Fruit fly (Drosophila melanogaster) whole organism, embryonic: ENCODE measurements around the gene Tfb5.

Experiments used
- Atf3 ChIP-seq: fragments of 200-800 bp; sonication (Bioruptor generic); optimal IDR thresholded peaks from 3 replicates; lab custom pipeline; 2016; ENCODE audit warnings: missing biosample characterization, missing genetic modification characterization
- Blimp-1 ChIP-seq: fragments of 200-800 bp; sonication (Bioruptor generic); optimal IDR thresholded peaks from 3 replicates; lab custom pipeline; 2018; ENCODE audit warnings: missing biosample characterization, missing genetic modification characterization, mild to moderate bottlenecking, moderate library complexity, missing genetic modification reagents
- CG10654 ChIP-seq: fragments of 200-800 bp; sonication (Bioruptor generic); optimal IDR thresholded peaks from 2 replicates; lab custom pipeline; 2016; ENCODE audit warnings: missing biosample characterization, missing genetic modification characterization
- CG10979 ChIP-seq: fragments of 200-800 bp; sonication (Bioruptor generic); optimal IDR thresholded peaks from 2 replicates; lab custom pipeline; 2018; ENCODE audit warnings: missing biosample characterization, mild to moderate bottlenecking, missing genetic modification characterization, moderate library complexity
- CG1602 ChIP-seq: fragments of 200-800 bp; sonication (Bioruptor generic); optimal IDR thresholded peaks from 3 replicates; lab custom pipeline; 2016; ENCODE audit warnings: missing biosample characterization, missing genetic modification characterization
- CG17802 ChIP-seq: fragments of 200-800 bp; sonication (Bioruptor generic); optimal IDR thresholded peaks from 2 replicates; lab custom pipeline; 2018; ENCODE audit warnings: missing biosample characterization, mild to moderate bottlenecking, missing genetic modification characterization, moderate library complexity
- CG17829 ChIP-seq: fragments of 200-800 bp; optimal IDR thresholded peaks from 2 replicates; lab custom pipeline; 2019; ENCODE audit warnings: missing biosample characterization, mild to moderate bottlenecking, missing genetic modification characterization, moderate library complexity
- CG30403 ChIP-seq: fragments of 200-800 bp; sonication (Bioruptor generic); optimal IDR thresholded peaks from 3 replicates; lab custom pipeline; 2016; ENCODE audit warnings: missing biosample characterization, missing genetic modification characterization
- CG4282 ChIP-seq: fragments of 200-800 bp; sonication (Bioruptor generic); optimal IDR thresholded peaks from 2 replicates; lab custom pipeline; 2016; ENCODE audit warnings: missing biosample characterization, missing genetic modification characterization
- CG6765 ChIP-seq: fragments of 200-800 bp; sonication (Bioruptor generic); optimal IDR thresholded peaks from 3 replicates; lab custom pipeline; 2017; ENCODE audit warnings: missing biosample characterization, mild to moderate bottlenecking, missing genetic modification characterization
- CG9437 ChIP-seq: fragments of 200-800 bp; sonication (Bioruptor generic); optimal IDR thresholded peaks from 2 replicates; lab custom pipeline; 2018; ENCODE audit warnings: missing biosample characterization, mild to moderate bottlenecking, missing genetic modification characterization
- CG9817 ChIP-seq: fragments of 200-800 bp; sonication (Bioruptor generic); optimal IDR thresholded peaks from 2 replicates; lab custom pipeline; 2018; ENCODE audit warnings: missing biosample characterization, mild to moderate bottlenecking, missing genetic modification characterization, moderate library complexity
- Camta ChIP-seq: fragments of 200-800 bp; sonication (Bioruptor generic); optimal IDR thresholded peaks from 2 replicates; lab custom pipeline; 2016; ENCODE audit warnings: missing biosample characterization, missing genetic modification characterization
- D19A ChIP-seq: fragments of 200-800 bp; optimal IDR thresholded peaks from 3 replicates; lab custom pipeline; 2019; ENCODE audit warnings: missing biosample characterization, mild to moderate bottlenecking, missing genetic modification characterization, moderate library complexity
- Dbx ChIP-seq: fragments of 200-800 bp; sonication (Bioruptor generic); IDR thresholded peaks from 3 replicates; pipeline ENCODE4 v1.3.6; 2022; ENCODE audit warnings: missing biosample characterization, missing genetic modification characterization
- H15 ChIP-seq: fragments of 200-800 bp; sonication (Bioruptor generic); IDR thresholded peaks from 3 replicates; pipeline ENCODE4 v1.3.6; 2022; ENCODE audit warnings: missing biosample characterization, missing genetic modification characterization
- Hand ChIP-seq: fragments of 200-800 bp; sonication (Bioruptor generic); optimal IDR thresholded peaks from 2 replicates; lab custom pipeline; 2017; ENCODE audit warnings: mild to moderate bottlenecking, missing biosample characterization, missing genetic modification reagents, missing genetic modification characterization
- Hmr ChIP-seq: fragments of 200-800 bp; sonication (Bioruptor generic); optimal IDR thresholded peaks from 3 replicates; lab custom pipeline; 2017; ENCODE audit warnings: mild to moderate bottlenecking, missing biosample characterization, missing genetic modification reagents, missing genetic modification characterization
- Hr51 ChIP-seq, 2 experiments: fragments of 200-800 bp; sonication (Bioruptor generic); optimal IDR thresholded peaks; 2 replicates in 1 of 2; 3 replicates in 1 of 2; lab custom pipeline; 2016 to 2018; ENCODE audit warnings: missing biosample characterization in 2 of 2, missing genetic modification characterization in 2 of 2, mild to moderate bottlenecking in 1 of 2, moderate library complexity in 1 of 2
- Hr78 ChIP-seq, 2 experiments: fragments of 200-800 bp in 1 of 2; fragments of >200 bp in 1 of 2; sonication (Bioruptor generic) in 1 of 2; optimal IDR thresholded peaks; 2 replicates each; lab custom pipeline; 2017 to 2019; ENCODE audit warnings: missing biosample characterization in 2 of 2, missing genetic modification characterization in 2 of 2, mild to moderate bottlenecking in 1 of 2, moderate library complexity in 1 of 2
- Kr ChIP-seq: fragments of 200-800 bp; sonication (Bioruptor generic); optimal IDR thresholded peaks from 2 replicates; lab custom pipeline; 2017; ENCODE audit warnings: missing biosample characterization, mild to moderate bottlenecking, missing genetic modification characterization
- Lpt ChIP-seq: fragments of >200 bp; optimal IDR thresholded peaks from 2 replicates; lab custom pipeline; 2018; ENCODE audit warnings: missing biosample characterization, missing genetic modification characterization
- Meics ChIP-seq: fragments of 200-800 bp; sonication (Bioruptor generic); optimal IDR thresholded peaks from 2 replicates; lab custom pipeline; 2017; ENCODE audit warnings: missing biosample characterization, mild to moderate bottlenecking, missing genetic modification characterization
- Nf-YC ChIP-seq: fragments of 200-800 bp; optimal IDR thresholded peaks from 3 replicates; lab custom pipeline; 2019; ENCODE audit warnings: missing biosample characterization, mild to moderate bottlenecking, missing genetic modification characterization, moderate library complexity
- PHDP ChIP-seq: fragments of 200-800 bp; sonication (Bioruptor generic); optimal IDR thresholded peaks from 3 replicates; lab custom pipeline; 2018; ENCODE audit warnings: missing biosample characterization, mild to moderate bottlenecking, missing genetic modification characterization, moderate library complexity
- Sry-β ChIP-seq: fragments of 200-800 bp; sonication (Bioruptor generic); optimal IDR thresholded peaks from 2 replicates; lab custom pipeline; 2018; ENCODE audit warnings: missing biosample characterization, mild to moderate bottlenecking, missing genetic modification characterization, moderate library complexity
- Ssrp ChIP-seq: fragments of 200-800 bp; sonication (Bioruptor generic); optimal IDR thresholded peaks from 2 replicates; lab custom pipeline; 2018; ENCODE audit warnings: missing biosample characterization, mild to moderate bottlenecking, missing genetic modification characterization, moderate library complexity
- Usf ChIP-seq: fragments of 200-800 bp; sonication (Bioruptor generic); optimal IDR thresholded peaks from 2 replicates; lab custom pipeline; 2017; ENCODE audit warnings: missing genotype, missing biosample characterization, missing genetic modification characterization
- az2 ChIP-seq: fragments of 200-800 bp; sonication (Bioruptor generic); optimal IDR thresholded peaks from 3 replicates; lab custom pipeline; 2016; ENCODE audit warnings: missing biosample characterization, missing genetic modification characterization
- bcd ChIP-seq: fragments of 200-800 bp; sonication (Bioruptor generic); optimal IDR thresholded peaks from 2 replicates; lab custom pipeline; 2017; ENCODE audit warnings: missing biosample characterization, mild to moderate bottlenecking, missing genetic modification characterization
- cas ChIP-seq: fragments of 200-800 bp; sonication (Bioruptor generic); IDR thresholded peaks from 2 replicates; pipeline ENCODE4 v1.3.6; 2022; ENCODE audit warnings: missing biosample characterization, missing genetic modification characterization
- cato ChIP-seq: fragments of 200-800 bp; sonication (Bioruptor generic); optimal IDR thresholded peaks from 2 replicates; lab custom pipeline; 2016; ENCODE audit warnings: missing biosample characterization, missing genetic modification characterization, borderline replicate concordance
- dimm ChIP-seq: fragments of 200-800 bp; sonication (Bioruptor generic); IDR thresholded peaks from 2 replicates; pipeline ENCODE4 v1.3.6; 2022; ENCODE audit warnings: missing biosample characterization, missing genetic modification characterization
- dysf ChIP-seq: fragments of 200-800 bp; sonication (Bioruptor generic); IDR thresholded peaks from 3 replicates; pipeline ENCODE4 v1.3.6; 2022; ENCODE audit warnings: missing biosample characterization, missing genetic modification characterization
- esg ChIP-seq: fragments of 200-800 bp; sonication (Bioruptor generic); conservative IDR thresholded peaks from 2 replicates; pipeline ENCODE4 v1.3.6; 2022; ENCODE audit warnings: missing biosample characterization, missing genetic modification characterization
- hth ChIP-seq: fragments of >200 bp; optimal IDR thresholded peaks from 2 replicates; lab custom pipeline; 2017; ENCODE audit warnings: inconsistent platforms
- insv ChIP-seq, 2 experiments: fragments of 200-800 bp; sonication (Bioruptor generic); optimal IDR thresholded peaks; 3 replicates each; lab custom pipeline; 2016 to 2018; ENCODE audit warnings: missing biosample characterization in 2 of 2, missing genetic modification characterization in 2 of 2
- lov ChIP-seq, 2 experiments: fragments of 200-800 bp in 1 of 2; fragments of >200 bp in 1 of 2; sonication (Bioruptor generic) in 1 of 2; IDR thresholded peaks in 1 of 2; optimal IDR thresholded peaks in 1 of 2; 2 replicates in 1 of 2; 3 replicates in 1 of 2; pipeline versions ENCODE4 v1.3.6 to Lab custom; 2017 to 2022; ENCODE audit warnings: missing biosample characterization in 1 of 2, missing genetic modification characterization in 1 of 2
- nau ChIP-seq: fragments of 200-800 bp; sonication (Bioruptor generic); optimal IDR thresholded peaks from 3 replicates; lab custom pipeline; 2017; ENCODE audit warnings: missing biosample characterization, mild to moderate bottlenecking, missing genetic modification characterization, missing genetic modification reagents
- odd ChIP-seq: fragments of 200-800 bp; sonication (Bioruptor generic); optimal IDR thresholded peaks from 2 replicates; lab custom pipeline; 2017; ENCODE audit warnings: missing biosample characterization, mild to moderate bottlenecking, missing genetic modification characterization
- onecut ChIP-seq: fragments of 200-800 bp; sonication (Bioruptor generic); IDR thresholded peaks from 2 replicates; pipeline ENCODE4 v1.3.6; 2022; ENCODE audit warnings: missing biosample characterization, missing genetic modification characterization
- pan ChIP-seq, 4 experiments: fragments of >200 bp in 3 of 4; fragments of 200-800 bp in 1 of 4; sonication (Bioruptor generic) in 1 of 4; optimal IDR thresholded peaks in 3 of 4; IDR thresholded peaks in 1 of 4; 2 replicates each; pipeline versions ENCODE4 v1.3.6 to Lab custom; 2017 to 2022; ENCODE audit warnings: missing biosample characterization in 2 of 4, missing genetic modification characterization in 2 of 4, mixed read lengths in 1 of 4
- ranshi ChIP-seq: fragments of 200-800 bp; sonication (Bioruptor generic); IDR thresholded peaks from 2 replicates; pipeline ENCODE4 v1.3.6; 2022; ENCODE audit warnings: missing biosample characterization, missing genetic modification characterization
- salm ChIP-seq: fragments of 200-800 bp; sonication (Bioruptor generic); optimal IDR thresholded peaks from 2 replicates; lab custom pipeline; 2018; ENCODE audit warnings: missing biosample characterization, mild to moderate bottlenecking, missing genetic modification characterization
- slp2 ChIP-seq: fragments of 200-800 bp; sonication (Bioruptor generic); optimal IDR thresholded peaks from 2 replicates; lab custom pipeline; 2016; ENCODE audit warnings: missing biosample characterization, missing genetic modification characterization
- stwl ChIP-seq: fragments of 200-800 bp; sonication (Bioruptor generic); optimal IDR thresholded peaks from 3 replicates; lab custom pipeline; 2018; ENCODE audit warnings: missing biosample characterization, mild to moderate bottlenecking, missing genetic modification characterization, moderate library complexity
- tup ChIP-seq: fragments of 200-800 bp; sonication (Bioruptor generic); optimal IDR thresholded peaks from 2 replicates; lab custom pipeline; 2016; ENCODE audit warnings: missing biosample characterization, mild to moderate bottlenecking, missing genetic modification characterization, moderate library complexity
- vfl ChIP-seq: fragments of 200-800 bp; sonication (Bioruptor generic); optimal IDR thresholded peaks from 2 replicates; lab custom pipeline; 2016; ENCODE audit warnings: missing biosample characterization, missing genetic modification characterization
- wor ChIP-seq: fragments of 200-800 bp; sonication (Bioruptor generic); IDR thresholded peaks from 2 replicates; pipeline ENCODE4 v1.3.6; 2022; ENCODE audit warnings: missing biosample characterization, missing genetic modification characterization
- zen2 ChIP-seq: fragments of 200-800 bp; sonication (Bioruptor generic); IDR thresholded peaks from 3 replicates; pipeline ENCODE4 v1.3.6; 2022; ENCODE audit warnings: missing biosample characterization, missing genetic modification characterization; ENCODE audit not compliant: partially characterized antibody

The Tfb5 gene

DNA sequence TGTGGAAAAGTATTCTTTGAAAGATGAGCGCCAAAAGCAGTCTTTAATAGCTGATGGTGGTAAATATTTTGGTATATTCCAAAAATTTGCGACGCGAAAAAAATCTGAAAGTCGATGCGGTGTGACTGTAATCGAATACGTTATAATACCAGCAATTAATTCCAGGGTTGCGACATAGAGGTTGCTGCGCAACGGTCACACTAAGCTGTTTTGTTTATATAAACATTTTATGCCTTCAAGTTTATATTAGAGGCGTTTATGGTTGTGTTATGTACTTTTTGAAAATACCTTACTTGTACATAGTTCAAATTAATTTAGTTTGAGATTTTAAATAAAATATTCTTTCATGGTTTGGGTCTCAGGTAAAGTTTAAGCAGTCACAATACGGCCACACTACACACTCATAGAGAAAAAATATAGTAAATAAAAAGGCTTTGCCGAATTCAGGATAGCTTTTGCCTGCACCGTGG, 39.3 kb downstream of the Tfb5 start, which contains the start of gene CG14043 (continued):
- TF ChIP-seq cato (GFP tag; lab: Kevin White, UChicago), result no peak
- no peak for TF ChIP-seq wor (GFP tag; lab: Robert Waterston, UW)
- TF ChIP-seq Camta (GFP tag; lab: Kevin White, UChicago), result no peak
- TF ChIP-seq Sry-β (GFP tag; lab: Kevin White, UChicago), result no peak
- TF ChIP-seq CG10979, result no peak
- no peak for TF ChIP-seq Lpt (GFP tag; lab: Kevin White, UChicago)
- peak; percentile 13 for TF ChIP-seq CG9817 (tag; lab: Kevin White, UChicago)
- TF ChIP-seq Kr (GFP tag; lab: Kevin White, UChicago), result no peak
- no peak for TF ChIP-seq ranshi (GFP tag; lab: Robert Waterston, UW)
- TF ChIP-seq CG9437 (GFP tag; lab: Kevin White, UChicago), result no peak
- TF ChIP-seq CG17802, result no peak
- TF ChIP-seq PHDP (tag; lab: Kevin White, UChicago), result no peak
- no peak for TF ChIP-seq D19A
- TF ChIP-seq hth (lab: Kevin White, UChicago), result no peak
- TF ChIP-seq Blimp-1, result no peak
- no peak for TF ChIP-seq tup (GFP tag; lab: Kevin White, UChicago)
- TF ChIP-seq stwl (tag; lab: Kevin White, UChicago), result peak; percentile 84
- no peak for TF ChIP-seq esg
- no peak for TF ChIP-seq CG4282 (GFP tag; lab: Kevin White, UChicago)
- no peak for TF ChIP-seq CG6765 (GFP tag; lab: Kevin White, UChicago)
- no peak for TF ChIP-seq cas (GFP tag; lab: Robert Waterston, UW)
- TF ChIP-seq Ssrp (tag; lab: Kevin White, UChicago), result no peak
- no peak for TF ChIP-seq zen2 (GFP tag; lab: Robert Waterston, UW)
- TF ChIP-seq odd (GFP tag; lab: Kevin White, UChicago), result no peak
- no peak for TF ChIP-seq slp2
- TF ChIP-seq H15 (GFP tag; lab: Robert Waterston, UW), result no peak
- TF ChIP-seq Hmr (GFP tag; lab: Kevin White, UChicago), result no peak
- TF ChIP-seq lov (optimal IDR thresholded peaks at IDR 0.05; lab: Kevin White, UChicago), result no peak
- no peak for TF ChIP-seq lov (GFP tag; IDR thresholded peaks at IDR 0.05; lab: Robert Waterston, UW)
- TF ChIP-seq dimm (GFP tag; lab: Robert Waterston, UW), result no peak
- peak; percentile 48 for TF ChIP-seq CG30403 (GFP tag; lab: Kevin White, UChicago)
- no peak for TF ChIP-seq salm (tag; lab: Kevin White, UChicago)
- no peak for TF ChIP-seq dysf (GFP tag; lab: Robert Waterston, UW)
- no peak for TF ChIP-seq Usf
- no peak for TF ChIP-seq CG10654 (GFP tag; lab: Kevin White, UChicago)
- no peak for TF ChIP-seq Dbx (GFP tag; lab: Robert Waterston, UW)
- TF ChIP-seq insv (GFP tag; optimal IDR thresholded peaks at IDR 0.05; lab: Kevin White, UChicago), result peak in 1 of 2 experiments; percentile 19
- peak; percentile 21 for TF ChIP-seq CG1602 (GFP tag; lab: Kevin White, UChicago)
- no peak for TF ChIP-seq Hr51 (GFP tag; optimal IDR thresholded peaks at IDR 0.05; lab: Kevin White, UChicago)
- TF ChIP-seq Meics, result no peak
- no peak for TF ChIP-seq pan (optimal IDR thresholded peaks at IDR 0.05; lab: Kevin White, UChicago)
- TF ChIP-seq pan (GFP tag; optimal IDR thresholded peaks at IDR 0.05 in 1 of 2, IDR thresholded peaks at IDR 0.05 in 1 of 2), result no peak
- peak; percentile 51 for TF ChIP-seq CG17829
- TF ChIP-seq Atf3 (GFP tag; lab: Kevin White, UChicago), result no peak
- no peak for TF ChIP-seq Hand (GFP tag; lab: Kevin White, UChicago)
- no peak for TF ChIP-seq vfl
- TF ChIP-seq nau (GFP tag; lab: Kevin White, UChicago), result no peak
- TF ChIP-seq Hr78 (GFP tag; optimal IDR thresholded peaks at IDR 0.05; lab: Kevin White, UChicago), result no peak
- no peak for TF ChIP-seq bcd (GFP tag; lab: Kevin White, UChicago)
- no peak for TF ChIP-seq az2 (GFP tag; lab: Kevin White, UChicago)
- peak; percentile 49 for TF ChIP-seq Nf-YC (tag; lab: Kevin White, UChicago)
- no peak for TF ChIP-seq onecut (GFP tag; lab: Robert Waterston, UW)
